Worm (Caenorhabditis elegans): Measurements from ENCODE around the gene elo-5.

Gene elo-5

DNA sequence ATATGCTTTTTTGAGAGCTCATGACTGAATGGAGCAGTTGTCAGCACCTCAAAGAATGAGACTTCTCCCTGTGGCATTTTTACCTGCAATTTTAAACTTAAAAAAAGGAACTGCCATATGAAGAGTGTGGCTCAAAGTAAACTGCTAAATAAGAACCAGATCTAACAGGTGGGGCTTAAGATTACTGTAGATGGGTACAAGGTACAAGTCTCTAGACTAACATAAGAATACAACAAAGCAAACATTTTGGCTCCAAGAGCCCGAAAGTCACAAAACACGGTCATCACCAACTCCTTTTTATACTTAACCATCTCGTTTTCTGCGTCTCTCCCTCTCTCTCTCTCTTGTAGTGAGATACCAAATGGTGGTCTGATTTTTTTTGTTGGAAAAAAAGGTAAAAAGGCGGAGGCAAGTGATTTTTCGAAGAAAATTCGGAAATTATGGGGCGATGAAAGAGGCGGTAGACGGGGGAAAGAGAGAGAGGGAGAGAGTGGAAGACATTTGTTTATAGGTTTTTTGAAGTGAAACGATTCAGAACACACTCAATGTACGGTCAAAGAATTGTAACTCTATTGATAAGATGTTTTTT is 11.7 kb upstream of the elo-5 start, which contains the start of gene elo-6:
TSS of gene elo-6 (minus strand) at position 83 of the 589 bp plus-strand sequence.
- TF ChIP-seq tbx-37 (GFP tag; conservative IDR thresholded peaks at IDR 0.05) = no peak
- TF ChIP-seq sea-1 (GFP tag; conservative IDR thresholded peaks at IDR 0.05) = no peak
- TF ChIP-seq pes-1 (GFP tag; IDR thresholded peaks at IDR 0.05) = no peak
- no peak for TF ChIP-seq flt-1 (GFP tag; IDR thresholded peaks at IDR 0.05)
- no peak for TF ChIP-seq hmbx-1 (tag; optimal IDR thresholded peaks at IDR 0.05)
- no peak for TF ChIP-seq ceh-36 (tag; optimal IDR thresholded peaks at IDR 0.05)
- TF ChIP-seq ama-1 (optimal IDR thresholded peaks at IDR 0.05) = no peak
- no peak for TF ChIP-seq hnd-1 (tag; optimal IDR thresholded peaks at IDR 0.05)
- TF ChIP-seq scrt-1 (GFP tag; IDR thresholded peaks at IDR 0.05) = no peak
- TF ChIP-seq F13C5.2 (tag; optimal IDR thresholded peaks at IDR 0.05) = no peak
- no peak for TF ChIP-seq tbx-11 (GFP tag; IDR thresholded peaks at IDR 0.05)
- TF ChIP-seq hmg-4 (GFP tag; optimal IDR thresholded peaks at IDR 0.05) = no peak
- no peak for TF ChIP-seq ceh-13 (GFP tag; optimal IDR thresholded peaks at IDR 0.05)
- no peak for TF ChIP-seq tra-4 (tag; optimal IDR thresholded peaks at IDR 0.05)

DNA sequence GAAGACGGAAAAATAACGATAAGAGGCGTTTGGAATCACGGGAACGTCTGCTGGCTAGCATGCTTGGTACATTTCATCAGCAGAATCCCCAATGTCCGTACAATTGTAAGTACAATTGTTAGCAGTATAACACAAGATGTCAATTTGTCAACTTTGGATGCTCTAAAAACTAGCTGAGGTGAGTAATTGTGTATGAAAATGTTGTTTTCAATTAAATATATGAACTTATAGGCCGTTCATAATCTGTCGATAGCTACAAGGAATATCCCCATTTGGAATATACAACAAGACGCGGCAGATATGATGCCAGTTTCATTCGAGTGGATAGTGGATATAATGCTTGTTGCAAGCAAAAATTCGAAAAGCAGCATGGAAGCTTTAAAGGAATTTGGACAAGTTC is 8.1 kb upstream of the elo-5 start, which contains the start of gene F41H10.12:
TSS of gene F41H10.12 (plus strand) at position 301 of the 400 bp plus-strand sequence.
- TF ChIP-seq ceh-13 (GFP tag; optimal IDR thresholded peaks at IDR 0.05) (no peak), F13C5.2 (tag; optimal IDR thresholded peaks at IDR 0.05) (no peak), ama-1 (optimal IDR thresholded peaks at IDR 0.05) (no peak), scrt-1 (GFP tag; IDR thresholded peaks at IDR 0.05) (no peak), hnd-1 (tag; optimal IDR thresholded peaks at IDR 0.05) (no peak)

DNA sequence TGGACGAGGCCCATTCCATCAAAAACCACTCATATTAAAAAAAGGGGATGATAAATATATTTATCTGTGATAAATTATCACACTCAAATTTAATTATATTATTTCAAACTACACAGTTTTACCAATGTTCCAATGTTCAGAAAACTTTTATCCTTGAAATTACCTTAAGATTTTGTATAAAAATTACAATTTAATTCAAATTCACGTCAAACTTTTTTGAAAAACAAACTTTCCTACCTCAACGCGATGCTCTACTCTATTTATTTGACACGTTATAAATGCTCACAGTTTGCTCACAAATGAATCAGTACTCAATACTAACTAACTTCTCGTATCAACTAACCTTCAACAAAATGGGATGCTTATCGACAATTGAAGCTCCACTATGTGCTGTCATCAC is 5.7 kb upstream of the elo-5 start, which contains the start of gene F41H10.1:
TSS of gene F41H10.1 (plus strand) at position 301 of the 400 bp plus-strand sequence.
- TF ChIP-seq hmg-4 (GFP tag; optimal IDR thresholded peaks at IDR 0.05) = no peak
- no peak for TF ChIP-seq aly-1 (tag; optimal IDR thresholded peaks at IDR 0.05)
- TF ChIP-seq ama-1 (optimal IDR thresholded peaks at IDR 0.05) = no peak
- no peak for TF ChIP-seq pes-1 (GFP tag; IDR thresholded peaks at IDR 0.05)
- TF ChIP-seq ceh-36 (tag; optimal IDR thresholded peaks at IDR 0.05) = no peak
- TF ChIP-seq F13C5.2 (tag; optimal IDR thresholded peaks at IDR 0.05) = no peak
- TF ChIP-seq ets-7 (tag; optimal IDR thresholded peaks at IDR 0.05) = no peak
- no peak for TF ChIP-seq tra-4 (tag; optimal IDR thresholded peaks at IDR 0.05)
- TF ChIP-seq tbx-37 (GFP tag; conservative IDR thresholded peaks at IDR 0.05) = no peak
- no peak for TF ChIP-seq B0310.2 (tag; optimal IDR thresholded peaks at IDR 0.05)
- TF ChIP-seq hnd-1 (tag; optimal IDR thresholded peaks at IDR 0.05) = no peak
- no peak for TF ChIP-seq flt-1 (GFP tag; IDR thresholded peaks at IDR 0.05)
- TF ChIP-seq hmbx-1 (tag; optimal IDR thresholded peaks at IDR 0.05) = no peak
- no peak for TF ChIP-seq ceh-13 (GFP tag; optimal IDR thresholded peaks at IDR 0.05)
- no peak for TF ChIP-seq sea-1 (GFP tag; conservative IDR thresholded peaks at IDR 0.05)
- no peak for TF ChIP-seq scrt-1 (GFP tag; IDR thresholded peaks at IDR 0.05)
- no peak for TF ChIP-seq tbx-11 (GFP tag; IDR thresholded peaks at IDR 0.05)

DNA sequence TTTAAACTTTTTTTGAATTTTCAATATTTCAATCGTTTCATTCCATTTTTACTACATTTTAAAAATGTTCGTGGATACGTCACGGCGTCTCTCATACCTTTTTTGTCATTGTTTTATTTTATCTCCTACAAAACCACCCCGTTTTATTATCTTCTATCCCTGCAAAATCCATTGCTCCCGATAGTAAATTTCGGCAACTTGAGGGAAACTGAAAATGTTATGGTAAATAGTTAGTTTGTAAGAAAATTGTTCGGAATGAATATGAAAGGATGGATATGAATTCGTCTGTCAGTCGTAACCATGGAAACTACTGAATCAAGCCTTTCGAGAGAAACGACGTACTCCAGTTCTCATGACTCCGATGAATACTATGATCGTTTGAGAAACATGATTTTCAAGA is 4.4 kb upstream of the elo-5 start, which contains the start of gene F41H10.2:
TSS of gene F41H10.2 (plus strand) at position 301 of the 400 bp plus-strand sequence.
- TF ChIP-seq ceh-13 (GFP tag; optimal IDR thresholded peaks at IDR 0.05) = no peak
- no peak for TF ChIP-seq scrt-1 (GFP tag; IDR thresholded peaks at IDR 0.05)
- no peak for TF ChIP-seq hmg-4 (GFP tag; optimal IDR thresholded peaks at IDR 0.05)
- TF ChIP-seq ama-1 (optimal IDR thresholded peaks at IDR 0.05) = no peak
- TF ChIP-seq hmbx-1 (tag; optimal IDR thresholded peaks at IDR 0.05) = no peak
- no peak for TF ChIP-seq ceh-36 (tag; optimal IDR thresholded peaks at IDR 0.05)
- TF ChIP-seq F13C5.2 (tag; optimal IDR thresholded peaks at IDR 0.05) = no peak
- no peak for TF ChIP-seq ets-7 (tag; optimal IDR thresholded peaks at IDR 0.05)
- no peak for TF ChIP-seq flt-1 (GFP tag; IDR thresholded peaks at IDR 0.05)

DNA sequence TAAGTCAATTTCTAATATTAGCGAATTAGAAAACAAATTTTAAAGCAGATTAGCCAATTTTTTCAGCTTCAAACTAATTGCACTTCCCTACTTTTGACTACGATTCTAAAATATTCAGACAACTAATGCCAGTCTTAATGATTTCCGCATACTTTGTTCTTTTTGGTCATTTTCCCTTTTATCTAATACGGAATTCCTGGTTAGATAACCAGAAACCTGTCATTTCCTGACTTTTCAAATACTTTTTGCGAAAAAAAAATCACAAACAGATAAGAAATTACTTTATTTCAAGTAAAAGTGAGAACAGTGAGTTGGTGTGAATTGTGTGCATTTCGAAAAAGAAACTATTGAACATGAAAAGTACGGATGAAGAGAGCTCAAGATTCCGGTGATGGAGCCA is 3.2 kb upstream of the elo-5 start:
- TF ChIP-seq tbx-37 (GFP tag; conservative IDR thresholded peaks at IDR 0.05) (no peak), aly-1 (tag; optimal IDR thresholded peaks at IDR 0.05) (no peak), ceh-13 (GFP tag; optimal IDR thresholded peaks at IDR 0.05) (no peak), tra-4 (tag; optimal IDR thresholded peaks at IDR 0.05) (no peak), F13C5.2 (tag; optimal IDR thresholded peaks at IDR 0.05) (no peak), ceh-36 (tag; optimal IDR thresholded peaks at IDR 0.05) (no peak), flt-1 (GFP tag; IDR thresholded peaks at IDR 0.05) (no peak), ets-7 (tag; optimal IDR thresholded peaks at IDR 0.05) (no peak), scrt-1 (GFP tag; IDR thresholded peaks at IDR 0.05) (no peak), tbx-11 (GFP tag; IDR thresholded peaks at IDR 0.05) (no peak), hnd-1 (tag; optimal IDR thresholded peaks at IDR 0.05) (no peak), ama-1 (optimal IDR thresholded peaks at IDR 0.05) (no peak), hmbx-1 (tag; optimal IDR thresholded peaks at IDR 0.05) (no peak), sea-1 (GFP tag; conservative IDR thresholded peaks at IDR 0.05) (no peak), B0310.2 (tag; optimal IDR thresholded peaks at IDR 0.05) (no peak)

DNA sequence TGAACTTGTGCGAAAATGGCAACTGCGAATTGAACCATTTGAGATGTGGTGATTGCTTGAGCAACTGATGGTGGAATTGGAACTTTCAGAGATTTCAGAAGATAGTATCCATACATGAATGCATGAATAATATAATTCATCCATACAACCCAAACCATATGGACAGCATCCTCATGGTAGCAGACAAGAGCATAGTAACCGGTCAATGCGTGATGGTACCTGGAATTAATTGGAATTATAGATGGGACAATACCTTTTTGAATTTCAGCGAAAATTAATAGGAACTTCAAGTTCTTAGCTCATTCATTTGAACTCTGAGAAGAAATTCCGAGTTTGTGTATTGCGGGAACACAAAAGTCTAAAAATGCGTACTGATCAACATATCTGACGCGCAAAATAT is 2.0 kb downstream of the elo-5 start:
- TF ChIP-seq ceh-13 (GFP tag; optimal IDR thresholded peaks at IDR 0.05) (no peak), aly-1 (tag; optimal IDR thresholded peaks at IDR 0.05) (no peak)

DNA sequence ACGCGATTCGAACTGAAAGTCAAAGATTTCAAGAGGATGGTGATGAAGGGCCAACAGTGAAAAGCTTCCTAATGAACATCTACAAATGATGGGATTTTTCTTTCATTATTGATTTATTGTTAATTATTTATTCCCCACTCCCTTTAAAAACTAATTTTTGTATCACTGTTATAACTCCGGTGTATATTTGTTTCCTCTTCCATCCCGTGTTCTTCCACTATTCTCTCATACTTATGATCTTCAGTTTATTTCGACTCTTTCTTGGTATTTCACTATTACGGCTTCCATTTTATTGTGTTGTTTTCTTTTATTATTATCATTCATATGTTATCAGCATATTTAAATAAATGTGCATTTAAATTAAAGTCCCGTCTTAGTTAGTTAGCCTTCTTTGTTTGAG is 2.6 kb downstream of the elo-5 start:
- TF ChIP-seq ama-1 (optimal IDR thresholded peaks at IDR 0.05) (no peak), ceh-36 (tag; optimal IDR thresholded peaks at IDR 0.05) (no peak), hmbx-1 (tag; optimal IDR thresholded peaks at IDR 0.05) (no peak), sea-1 (GFP tag; conservative IDR thresholded peaks at IDR 0.05) (no peak), ets-7 (tag; optimal IDR thresholded peaks at IDR 0.05) (no peak), tbx-37 (GFP tag; conservative IDR thresholded peaks at IDR 0.05) (no peak), hmg-4 (GFP tag; optimal IDR thresholded peaks at IDR 0.05) (no peak), flt-1 (GFP tag; IDR thresholded peaks at IDR 0.05) (no peak), tbx-11 (GFP tag; IDR thresholded peaks at IDR 0.05) (no peak), hnd-1 (tag; optimal IDR thresholded peaks at IDR 0.05) (no peak), F13C5.2 (tag; optimal IDR thresholded peaks at IDR 0.05) (no peak), ceh-13 (GFP tag; optimal IDR thresholded peaks at IDR 0.05) (no peak), B0310.2 (tag; optimal IDR thresholded peaks at IDR 0.05) (no peak), tra-4 (tag; optimal IDR thresholded peaks at IDR 0.05) (no peak), aly-1 (tag; optimal IDR thresholded peaks at IDR 0.05) (no peak), pes-1 (GFP tag; IDR thresholded peaks at IDR 0.05) (no peak), scrt-1 (GFP tag; IDR thresholded peaks at IDR 0.05) (no peak)
